Fruit fly (Drosophila melanogaster) whole organism, embryonic: ENCODE results near the gene CG43321.

ENCODE experiments used
- B-H2 ChIP-seq: fragments of 200-800 bp; sonication (Bioruptor generic); optimal IDR thresholded peaks from 2 replicates; lab custom pipeline; 2018; ENCODE audit warnings: missing biosample characterization, mild to moderate bottlenecking, missing genetic modification characterization
- BtbVII ChIP-seq: fragments of 200-800 bp; sonication (Bioruptor generic); optimal IDR thresholded peaks from 3 replicates; lab custom pipeline; 2017; ENCODE audit warnings: missing biosample characterization, mild to moderate bottlenecking, missing genetic modification characterization
- CG10462 ChIP-seq: fragments of 200-800 bp; sonication (Bioruptor generic); optimal IDR thresholded peaks from 2 replicates; lab custom pipeline; 2016; ENCODE audit warnings: missing biosample characterization, missing genetic modification characterization
- CG10543 ChIP-seq: fragments of 200-800 bp; sonication (Bioruptor generic); optimal IDR thresholded peaks from 3 replicates; lab custom pipeline; 2017; ENCODE audit warnings: missing biosample characterization, mild to moderate bottlenecking, missing genetic modification characterization, moderate library complexity
- CG10565 ChIP-seq: fragments of 200-800 bp; sonication (Bioruptor generic); optimal IDR thresholded peaks from 3 replicates; lab custom pipeline; 2016; ENCODE audit warnings: missing biosample characterization, mild to moderate bottlenecking, missing genetic modification characterization
- CG10979 ChIP-seq: fragments of 200-800 bp; sonication (Bioruptor generic); optimal IDR thresholded peaks from 2 replicates; lab custom pipeline; 2018; ENCODE audit warnings: missing biosample characterization, mild to moderate bottlenecking, missing genetic modification characterization, moderate library complexity
- CG12299 ChIP-seq: fragments of 200-800 bp; sonication (Bioruptor generic); optimal IDR thresholded peaks from 2 replicates; lab custom pipeline; 2018; ENCODE audit warnings: missing biosample characterization, mild to moderate bottlenecking, missing genetic modification characterization
- CG13296 ChIP-seq: fragments of 200-800 bp; sonication (Bioruptor generic); optimal IDR thresholded peaks from 3 replicates; lab custom pipeline; 2018; ENCODE audit warnings: missing biosample characterization, mild to moderate bottlenecking, missing genetic modification characterization
- CG14710 ChIP-seq: fragments of 200-800 bp; sonication (Bioruptor generic); optimal IDR thresholded peaks from 3 replicates; lab custom pipeline; 2019; ENCODE audit warnings: missing biosample characterization, mild to moderate bottlenecking, missing genetic modification characterization, moderate library complexity
- CG15479 ChIP-seq: fragments of 200-800 bp; sonication (Bioruptor generic); optimal IDR thresholded peaks from 3 replicates; lab custom pipeline; 2019; ENCODE audit warnings: missing biosample characterization, mild to moderate bottlenecking, missing genetic modification characterization, moderate library complexity
- CG16813 ChIP-seq: fragments of 200-800 bp; sonication (Bioruptor generic); IDR thresholded peaks from 3 replicates; pipeline ENCODE4 v1.3.6; 2022; ENCODE audit warnings: missing biosample characterization, missing genetic modification characterization; ENCODE audit not compliant: partially characterized antibody
- CG31388 ChIP-seq: fragments of 200-800 bp; sonication (Bioruptor generic); optimal IDR thresholded peaks from 2 replicates; lab custom pipeline; 2016; ENCODE audit warnings: missing biosample characterization, missing genetic modification characterization
- CG3163 ChIP-seq: fragments of 200-800 bp; sonication (Bioruptor generic); optimal IDR thresholded peaks from 3 replicates; lab custom pipeline; 2016; ENCODE audit warnings: missing biosample characterization, missing genetic modification characterization
- CG34224 ChIP-seq: fragments of 200-800 bp; sonication (Bioruptor generic); IDR thresholded peaks from 3 replicates; pipeline ENCODE4 v1.3.6; 2022; ENCODE audit warnings: missing biosample characterization, missing genetic modification characterization; ENCODE audit not compliant: partially characterized antibody
- CG4820 ChIP-seq: fragments of 200-800 bp; sonication (Bioruptor generic); optimal IDR thresholded peaks from 3 replicates; lab custom pipeline; 2016; ENCODE audit warnings: missing biosample characterization, missing genetic modification characterization
- CG6175 ChIP-seq: fragments of 200-800 bp; sonication (Bioruptor generic); IDR thresholded peaks from 3 replicates; pipeline ENCODE4 v1.3.6; 2022; ENCODE audit warnings: missing biosample characterization, missing genetic modification characterization
- CG7928 ChIP-seq: fragments of 200-800 bp; sonication (Bioruptor generic); optimal IDR thresholded peaks from 2 replicates; lab custom pipeline; 2017; ENCODE audit warnings: missing biosample characterization, mild to moderate bottlenecking, missing genetic modification characterization
- CG7987 ChIP-seq: fragments of 200-800 bp; sonication (Bioruptor generic); optimal IDR thresholded peaks from 2 replicates; lab custom pipeline; 2018; ENCODE audit warnings: missing biosample characterization, mild to moderate bottlenecking, missing genetic modification characterization, moderate library complexity
- CG8924 ChIP-seq: fragments of 200-800 bp; optimal IDR thresholded peaks from 3 replicates; lab custom pipeline; 2019; ENCODE audit warnings: missing biosample characterization, mild to moderate bottlenecking, missing genetic modification characterization, moderate library complexity
- CG9797 ChIP-seq: fragments of 200-800 bp; sonication (Bioruptor generic); optimal IDR thresholded peaks from 3 replicates; lab custom pipeline; 2018; ENCODE audit warnings: missing biosample characterization, mild to moderate bottlenecking, missing genetic modification characterization
- CG9932 ChIP-seq: fragments of 200-800 bp; sonication (Bioruptor generic); IDR thresholded peaks from 2 replicates; pipeline ENCODE4 v1.3.6; 2022; ENCODE audit warnings: missing biosample characterization, missing genetic modification characterization
- D ChIP-seq, 2 experiments: fragments of 200-800 bp in 1 of 2; fragments of >200 bp in 1 of 2; sonication (Bioruptor generic) in 1 of 2; optimal IDR thresholded peaks; 2 replicates in 1 of 2; 3 replicates in 1 of 2; lab custom pipeline; 2017; ENCODE audit warnings: mild to moderate bottlenecking in 1 of 2, missing biosample characterization in 1 of 2, missing genetic modification characterization in 1 of 2, missing genetic modification reagents in 1 of 2
- Dll ChIP-seq: fragments of 200-800 bp; sonication (Bioruptor generic); IDR thresholded peaks from 4 replicates; pipeline ENCODE4 v1.3.6; 2022; ENCODE audit warnings: missing biosample characterization, missing genetic modification characterization; ENCODE audit not compliant: partially characterized antibody
- Doc3 ChIP-seq: fragments of 200-800 bp; sonication (Bioruptor generic); IDR thresholded peaks from 3 replicates; pipeline ENCODE4 v1.3.6; 2022; ENCODE audit warnings: missing biosample characterization, missing genetic modification characterization; ENCODE audit not compliant: partially characterized antibody
- Dp ChIP-seq: fragments of 200-800 bp; sonication (Bioruptor generic); optimal IDR thresholded peaks from 2 replicates; lab custom pipeline; 2018; ENCODE audit warnings: missing biosample characterization, mild to moderate bottlenecking, missing genetic modification characterization, moderate library complexity
- Dref ChIP-seq: fragments of 200-800 bp; sonication (Bioruptor generic); IDR thresholded peaks from 2 replicates; pipeline ENCODE4 v1.3.6; 2022; ENCODE audit warnings: missing biosample characterization, missing genetic modification characterization
- E2f2 ChIP-seq: fragments of 200-800 bp; sonication (Bioruptor generic); IDR thresholded peaks from 2 replicates; pipeline ENCODE4 v1.3.6; 2022; ENCODE audit warnings: missing biosample characterization, missing genetic modification characterization
- Hmr ChIP-seq: fragments of 200-800 bp; sonication (Bioruptor generic); optimal IDR thresholded peaks from 3 replicates; lab custom pipeline; 2017; ENCODE audit warnings: mild to moderate bottlenecking, missing biosample characterization, missing genetic modification reagents, missing genetic modification characterization
- MESR4 ChIP-seq: fragments of 200-800 bp; sonication (Bioruptor generic); optimal IDR thresholded peaks from 2 replicates; lab custom pipeline; 2018; ENCODE audit warnings: missing biosample characterization, mild to moderate bottlenecking, missing genetic modification characterization, moderate library complexity
- NC2α ChIP-seq: fragments of 200-800 bp; sonication (Bioruptor generic); optimal IDR thresholded peaks from 2 replicates; lab custom pipeline; 2016; ENCODE audit warnings: missing biosample characterization, missing genetic modification characterization
- Taf1 ChIP-seq: fragments of 200-800 bp; sonication (Bioruptor generic); IDR thresholded peaks from 2 replicates; pipeline ENCODE4 v1.3.6; 2022; ENCODE audit warnings: missing biosample characterization, missing genetic modification characterization
- Trl ChIP-seq, 3 experiments: fragments of >200 bp in 2 of 3; fragments of 200-800 bp in 1 of 3; sonication (Bioruptor generic) in 1 of 3; optimal IDR thresholded peaks; 2 replicates in 1 of 3; 3 replicates in 2 of 3; lab custom pipeline; 2016 to 2017; ENCODE audit warnings: missing biosample characterization in 1 of 3, missing genetic modification characterization in 1 of 3
- cad ChIP-seq: fragments of >200 bp; optimal IDR thresholded peaks from 2 replicates; lab custom pipeline; 2017; ENCODE audit warnings: missing biosample characterization, missing genetic modification characterization
- cg ChIP-seq: fragments of 200-800 bp; sonication (Bioruptor generic); optimal IDR thresholded peaks from 3 replicates; lab custom pipeline; 2019; ENCODE audit warnings: missing biosample characterization, mild to moderate bottlenecking, missing genetic modification characterization, moderate library complexity
- crc ChIP-seq: fragments of 200-800 bp; sonication (Bioruptor generic); optimal IDR thresholded peaks from 2 replicates; lab custom pipeline; 2016; ENCODE audit warnings: missing biosample characterization, missing genetic modification characterization
- cwo ChIP-seq: fragments of 200-800 bp; sonication (Bioruptor generic); optimal IDR thresholded peaks from 3 replicates; lab custom pipeline; 2017; ENCODE audit warnings: missing biosample characterization, missing genetic modification characterization, mild to moderate bottlenecking, moderate library complexity, missing genetic modification reagents
- ewg ChIP-seq: fragments of 200-800 bp; sonication (Bioruptor generic); optimal IDR thresholded peaks from 3 replicates; lab custom pipeline; 2017; ENCODE audit warnings: mild to moderate bottlenecking, missing biosample characterization, missing genetic modification reagents, missing genetic modification characterization
- fd3F ChIP-seq: fragments of 200-800 bp; sonication (Bioruptor generic); optimal IDR thresholded peaks from 2 replicates; lab custom pipeline; 2018; ENCODE audit warnings: missing biosample characterization, mild to moderate bottlenecking, missing genetic modification characterization, moderate library complexity
- gce ChIP-seq: fragments of 200-800 bp; sonication (Bioruptor generic); IDR thresholded peaks from 3 replicates; pipeline ENCODE4 v1.3.6; 2022; ENCODE audit warnings: missing biosample characterization, missing genetic modification characterization
- gfzf ChIP-seq: fragments of 200-800 bp; sonication (Bioruptor generic); optimal IDR thresholded peaks from 2 replicates; lab custom pipeline; 2016; ENCODE audit warnings: missing biosample characterization, mild to moderate bottlenecking, missing genetic modification characterization, moderate library complexity
- gsb-n ChIP-seq: fragments of 200-800 bp; sonication (Bioruptor generic); optimal IDR thresholded peaks from 3 replicates; lab custom pipeline; 2018; ENCODE audit warnings: missing biosample characterization, mild to moderate bottlenecking, missing genetic modification characterization
- inv ChIP-seq: fragments of 200-800 bp; sonication (Bioruptor generic); IDR thresholded peaks from 2 replicates; pipeline ENCODE4 v1.3.6; 2022; ENCODE audit warnings: missing biosample characterization, missing genetic modification characterization; ENCODE audit not compliant: partially characterized antibody
- maf-S ChIP-seq: fragments of 200-800 bp; sonication (Bioruptor generic); optimal IDR thresholded peaks from 2 replicates; lab custom pipeline; 2016; ENCODE audit warnings: missing biosample characterization, missing genetic modification characterization
- pzg ChIP-seq: fragments of 200-800 bp; sonication (Bioruptor generic); optimal IDR thresholded peaks from 3 replicates; lab custom pipeline; 2018; ENCODE audit warnings: missing biosample characterization, mild to moderate bottlenecking, missing genetic modification characterization, moderate library complexity
- sna ChIP-seq: fragments of 200-800 bp; sonication (Bioruptor generic); IDR thresholded peaks from 2 replicates; pipeline ENCODE4 v1.3.6; 2022; ENCODE audit warnings: missing biosample characterization, missing genetic modification characterization; ENCODE audit not compliant: partially characterized antibody
- trem ChIP-seq: fragments of 200-800 bp; optimal IDR thresholded peaks from 3 replicates; lab custom pipeline; 2019; ENCODE audit warnings: missing biosample characterization, mild to moderate bottlenecking, missing genetic modification characterization, moderate library complexity
- yki ChIP-seq: fragments of >200 bp; optimal IDR thresholded peaks from 3 replicates; lab custom pipeline; 2018
- zen ChIP-seq: fragments of 200-800 bp; sonication (Bioruptor generic); optimal IDR thresholded peaks from 3 replicates; lab custom pipeline; 2018; ENCODE audit warnings: missing biosample characterization, mild to moderate bottlenecking, missing genetic modification characterization, moderate library complexity

CG43321 gene

dm6 chr2L:7010513-7010912 is 1.5 kb upstream of the CG43321 start (continued):
- no peak for TF ChIP-seq Hmr (GFP tag; lab: Kevin White, UChicago)
- TF ChIP-seq CG12299, result no peak
- TF ChIP-seq CG9932, result no peak
- no peak for TF ChIP-seq D (optimal IDR thresholded peaks at IDR 0.05; lab: Kevin White, UChicago)
- no peak for TF ChIP-seq D (GFP tag; optimal IDR thresholded peaks at IDR 0.05; lab: Kevin White, UChicago)
- peak; percentile 68 for TF ChIP-seq zen (tag; lab: Kevin White, UChicago)
- TF ChIP-seq CG15479 (GFP tag; lab: Kevin White, UChicago), result peak; percentile 18
- TF ChIP-seq Trl (optimal IDR thresholded peaks at IDR 0.05; lab: Kevin White, UChicago), result no peak
- TF ChIP-seq Trl (GFP tag; optimal IDR thresholded peaks at IDR 0.05; lab: Kevin White, UChicago), result no peak
- TF ChIP-seq Taf1 (GFP tag; lab: Robert Waterston, UW), result no peak
- no peak for TF ChIP-seq gce (GFP tag; lab: Robert Waterston, UW)
- peak; percentile 80 for TF ChIP-seq cad (GFP tag; lab: Kevin White, UChicago)
- no peak for TF ChIP-seq yki (lab: Kevin White, UChicago)

- TF ChIP-seq MESR4 (GFP tag; lab: Kevin White, UChicago) (peak; percentile 6), ewg (no peak), CG16813 (no peak), CG4820 (GFP tag; lab: Kevin White, UChicago) (no peak), cg (GFP tag; lab: Kevin White, UChicago) (peak; percentile 56), NC2α (no peak), Dll (GFP tag; lab: Robert Waterston, UW) (peak; percentile 34; the same call in 1 of the 4 replicates), CG7987 (GFP tag; lab: Kevin White, UChicago) (no peak), trem (tag; lab: Kevin White, UChicago) (peak; percentile 18), crc (GFP tag; lab: Kevin White, UChicago) (no peak), pzg (GFP tag; lab: Kevin White, UChicago) (peak; percentile 37), BtbVII (GFP tag; lab: Kevin White, UChicago) (no peak), CG3163 (no peak), gfzf (GFP tag; lab: Kevin White, UChicago) (peak; percentile 32), CG34224 (GFP tag; lab: Robert Waterston, UW) (0 out of 3 replicates have a peak, but pooled peaks have one; percentile 17), CG10543 (GFP tag; lab: Kevin White, UChicago) (no peak), maf-S (GFP tag; lab: Kevin White, UChicago) (no peak), gsb-n (tag; lab: Kevin White, UChicago) (no peak), Dref (no peak), CG7928 (GFP tag; lab: Kevin White, UChicago) (peak; percentile 88), CG10565 (GFP tag; lab: Kevin White, UChicago) (no peak), B-H2 (no peak), CG10462 (GFP tag; lab: Kevin White, UChicago) (no peak), Doc3 (GFP tag; lab: Robert Waterston, UW) (0 out of 3 replicates have a peak, but pooled peaks have one; percentile 17), CG9797 (GFP tag; lab: Kevin White, UChicago) (no peak), E2f2 (GFP tag; lab: Robert Waterston, UW) (peak; percentile 47; the same call in 1 of the 2 replicates), CG13296 (no peak), fd3F (GFP tag; lab: Kevin White, UChicago) (no peak), Dp (GFP tag; lab: Kevin White, UChicago) (peak; percentile 35), CG10979 (no peak), CG14710 (tag; lab: Kevin White, UChicago) (peak; percentile 6), CG6175 (GFP tag; lab: Robert Waterston, UW) (no peak), CG31388 (GFP tag; lab: Kevin White, UChicago) (no peak), CG8924 (tag; lab: Kevin White, UChicago) (peak; percentile 38), cwo (GFP tag; lab: Kevin White, UChicago) (no peak), inv (GFP tag; lab: Robert Waterston, UW) (no peak), sna (GFP tag; lab: Robert Waterston, UW) (no peak)
Measured at dm6 chr2L:7013157-7013556, 1.1 kb downstream of the CG43321 start, which contains the start of gene CG43322. Gene CG43322 (plus strand): TSS chr2L:7013396.
